Fruit fly (Drosophila melanogaster): ENCODE data around the gene CRMP.

DNA sequence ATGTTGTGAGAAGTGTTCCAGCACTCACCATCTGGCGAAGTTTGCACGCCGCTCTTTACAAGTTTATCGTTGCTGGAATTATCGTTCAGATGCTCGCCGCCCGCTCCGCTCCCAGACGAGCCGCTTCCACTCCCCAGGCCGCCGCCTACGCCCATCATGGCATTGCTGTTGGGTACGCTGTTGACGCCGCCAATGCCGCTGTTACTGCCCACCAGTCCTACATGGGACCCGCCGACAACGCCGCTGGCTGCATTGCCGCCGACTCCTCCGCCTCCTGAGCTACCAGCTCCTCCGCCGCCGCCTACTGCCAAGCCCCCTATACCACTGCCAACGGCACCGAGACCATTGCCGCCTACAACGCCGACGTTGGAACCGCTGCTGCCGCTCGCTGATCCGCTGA is 37.5 kb downstream of the CRMP start:
- TF ChIP-seq sens-2 (GFP tag; IDR thresholded peaks at IDR 0.05) (no peak), CG8478 (optimal IDR thresholded peaks at IDR 0.05) (peak; percentile 59), klu (GFP tag; IDR thresholded peaks at IDR 0.05) (no peak), CG3847 (GFP tag; IDR thresholded peaks at IDR 0.05) (no peak), CG14050 (GFP tag; IDR thresholded peaks at IDR 0.05) (no peak), CkIIα-i1 (GFP tag; IDR thresholded peaks at IDR 0.05) (no peak), psq (GFP tag; optimal IDR thresholded peaks at IDR 0.05) (no peak), CG6765 (GFP tag; optimal IDR thresholded peaks at IDR 0.05) (no peak), Max (GFP tag; optimal IDR thresholded peaks at IDR 0.05) (no peak), sim (GFP tag; IDR thresholded peaks at IDR 0.05) (no peak)
